Fruit fly (Drosophila melanogaster) whole organism, pupa: ENCODE results near the gene GlcAT-S.

Experiments
- D1 ChIP-seq: fragments of 200-800 bp; sonication (Bioruptor generic); optimal IDR thresholded peaks from 2 replicates; lab custom pipeline; 2018; ENCODE audit warnings: missing biosample characterization, mild to moderate bottlenecking, missing genetic modification characterization, moderate library complexity
- Ets98B ChIP-seq: fragments of 200-800 bp; sonication (Bioruptor generic); IDR thresholded peaks from 2 replicates; pipeline ENCODE4 v1.3.6; 2022; ENCODE audit warnings: missing biosample characterization, missing genetic modification characterization

DNA sequence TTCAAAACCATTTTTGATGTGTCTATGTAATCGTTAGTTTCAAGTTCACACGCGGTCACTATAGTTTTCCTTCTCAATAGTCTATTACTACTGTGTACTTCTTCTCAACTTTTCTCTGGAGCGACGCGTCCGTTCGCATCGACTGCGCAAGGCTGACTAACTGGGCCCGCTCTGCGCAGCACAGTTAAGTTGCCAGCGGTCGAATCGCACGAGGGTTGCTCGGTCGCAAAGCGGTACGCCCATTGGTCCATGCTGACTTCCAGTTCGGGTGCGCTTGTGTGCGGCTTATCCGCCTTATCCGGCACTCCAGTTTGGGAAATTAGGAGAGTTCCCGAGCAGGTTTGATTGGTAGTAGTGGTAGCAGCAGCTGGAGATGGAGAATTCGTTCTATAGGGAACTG, 34.7 kb upstream of the GlcAT-S start, which contains the start of gene gcm:
- TF ChIP-seq D1 (tag; lab: Kevin White, UChicago) (no peak), Ets98B (GFP tag; lab: Robert Waterston, UW) (no peak)
